Fruit fly (Drosophila melanogaster) whole organism, embryonic: ENCODE measurements around the gene CNPYb.

Experiments
- Bdp1 ChIP-seq: fragments of 200-800 bp; sonication (Bioruptor generic); optimal IDR thresholded peaks from 3 replicates; lab custom pipeline; 2016; ENCODE audit warnings: missing biosample characterization, missing genetic modification characterization
- CG10462 ChIP-seq: fragments of 200-800 bp; sonication (Bioruptor generic); optimal IDR thresholded peaks from 2 replicates; lab custom pipeline; 2016; ENCODE audit warnings: missing biosample characterization, missing genetic modification characterization
- CG10565 ChIP-seq: fragments of 200-800 bp; sonication (Bioruptor generic); optimal IDR thresholded peaks from 3 replicates; lab custom pipeline; 2016; ENCODE audit warnings: missing biosample characterization, mild to moderate bottlenecking, missing genetic modification characterization
- CG10979 ChIP-seq: fragments of 200-800 bp; sonication (Bioruptor generic); optimal IDR thresholded peaks from 2 replicates; lab custom pipeline; 2018; ENCODE audit warnings: missing biosample characterization, mild to moderate bottlenecking, missing genetic modification characterization, moderate library complexity
- CG11696 ChIP-seq: fragments of 200-800 bp; sonication (Bioruptor generic); IDR thresholded peaks from 2 replicates; pipeline ENCODE4 v1.3.6; 2022; ENCODE audit warnings: missing biosample characterization, missing genetic modification characterization
- CG12236 ChIP-seq: fragments of 200-800 bp; sonication (Bioruptor generic); optimal IDR thresholded peaks from 2 replicates; lab custom pipeline; 2016; ENCODE audit warnings: missing biosample characterization, missing genetic modification characterization
- CG12299 ChIP-seq: fragments of 200-800 bp; sonication (Bioruptor generic); optimal IDR thresholded peaks from 2 replicates; lab custom pipeline; 2018; ENCODE audit warnings: missing biosample characterization, mild to moderate bottlenecking, missing genetic modification characterization
- CG12659 ChIP-seq: fragments of 200-800 bp; sonication (Bioruptor generic); optimal IDR thresholded peaks from 3 replicates; lab custom pipeline; 2017; ENCODE audit warnings: mild to moderate bottlenecking, missing biosample characterization, missing genetic modification reagents, missing genetic modification characterization
- CG13287 ChIP-seq: fragments of 200-800 bp; sonication (Bioruptor generic); IDR thresholded peaks from 2 replicates; pipeline ENCODE4 v1.3.6; 2022; ENCODE audit warnings: missing biosample characterization, missing genetic modification characterization; ENCODE audit not compliant: partially characterized antibody
- CG13296 ChIP-seq: fragments of 200-800 bp; sonication (Bioruptor generic); optimal IDR thresholded peaks from 3 replicates; lab custom pipeline; 2018; ENCODE audit warnings: missing biosample characterization, mild to moderate bottlenecking, missing genetic modification characterization
- CG14441 ChIP-seq: fragments of 200-800 bp; sonication (Bioruptor generic); IDR thresholded peaks from 2 replicates; pipeline ENCODE4 v1.3.6; 2022; ENCODE audit warnings: missing biosample characterization, missing genetic modification characterization
- CG17385 ChIP-seq: fragments of 200-800 bp; sonication (Bioruptor generic); optimal IDR thresholded peaks from 3 replicates; lab custom pipeline; 2018; ENCODE audit warnings: missing biosample characterization, mild to moderate bottlenecking, missing genetic modification characterization
- CG1792 ChIP-seq: fragments of 200-800 bp; sonication (Bioruptor generic); optimal IDR thresholded peaks from 2 replicates; lab custom pipeline; 2016; ENCODE audit warnings: missing biosample characterization, missing genetic modification characterization
- CG18262 ChIP-seq: fragments of 200-800 bp; optimal IDR thresholded peaks from 3 replicates; lab custom pipeline; 2019; ENCODE audit warnings: missing biosample characterization, mild to moderate bottlenecking, missing genetic modification characterization, moderate library complexity
- CG4424 ChIP-seq: fragments of 200-800 bp; sonication (Bioruptor generic); optimal IDR thresholded peaks from 3 replicates; lab custom pipeline; 2016; ENCODE audit warnings: missing biosample characterization, missing genetic modification characterization
- CG6765 ChIP-seq: fragments of 200-800 bp; sonication (Bioruptor generic); optimal IDR thresholded peaks from 3 replicates; lab custom pipeline; 2017; ENCODE audit warnings: missing biosample characterization, mild to moderate bottlenecking, missing genetic modification characterization
- CG7556 ChIP-seq: fragments of 200-800 bp; sonication (Bioruptor generic); optimal IDR thresholded peaks from 2 replicates; lab custom pipeline; 2017; ENCODE audit warnings: missing biosample characterization, mild to moderate bottlenecking, missing genetic modification characterization
- CG7786 ChIP-seq: fragments of 200-800 bp; sonication (Bioruptor generic); optimal IDR thresholded peaks from 2 replicates; lab custom pipeline; 2016; ENCODE audit warnings: missing biosample characterization, missing genetic modification characterization
- CG7963 ChIP-seq: fragments of 200-800 bp; sonication (Bioruptor generic); IDR thresholded peaks from 3 replicates; pipeline ENCODE4 v1.3.6; 2022; ENCODE audit warnings: missing biosample characterization, missing genetic modification characterization; ENCODE audit not compliant: partially characterized antibody
- CG8281 ChIP-seq: fragments of 200-800 bp; sonication (Bioruptor generic); optimal IDR thresholded peaks from 2 replicates; lab custom pipeline; 2018; ENCODE audit warnings: missing biosample characterization, mild to moderate bottlenecking, missing genetic modification characterization, moderate library complexity
- CG8359 ChIP-seq: fragments of 200-800 bp; sonication (Bioruptor generic); optimal IDR thresholded peaks from 2 replicates; lab custom pipeline; 2017; ENCODE audit warnings: missing biosample characterization, mild to moderate bottlenecking, missing genetic modification characterization, borderline replicate concordance
- CG9215 ChIP-seq: fragments of 200-800 bp; sonication (Bioruptor generic); IDR thresholded peaks from 2 replicates; pipeline ENCODE4 v1.3.6; 2022; ENCODE audit warnings: missing biosample characterization, missing genetic modification characterization
- Dbx ChIP-seq: fragments of 200-800 bp; sonication (Bioruptor generic); IDR thresholded peaks from 3 replicates; pipeline ENCODE4 v1.3.6; 2022; ENCODE audit warnings: missing biosample characterization, missing genetic modification characterization
- Rx ChIP-seq: fragments of 200-800 bp; sonication (Bioruptor generic); IDR thresholded peaks from 2 replicates; pipeline ENCODE4 v1.3.6; 2022; ENCODE audit warnings: missing biosample characterization, missing genetic modification characterization
- Xbp1 ChIP-seq: fragments of 200-800 bp; sonication (Bioruptor generic); optimal IDR thresholded peaks from 3 replicates; lab custom pipeline; 2016; ENCODE audit warnings: missing biosample characterization, mild to moderate bottlenecking, missing genetic modification characterization
- ac ChIP-seq: fragments of 200-800 bp; sonication (Bioruptor generic); optimal IDR thresholded peaks from 3 replicates; lab custom pipeline; 2017; ENCODE audit warnings: missing biosample characterization, mild to moderate bottlenecking, missing genetic modification characterization
- al ChIP-seq: fragments of 200-800 bp; sonication (Bioruptor generic); IDR thresholded peaks from 2 replicates; pipeline ENCODE4 v1.3.6; 2022; ENCODE audit warnings: missing biosample characterization, missing genetic modification characterization
- ap ChIP-seq: fragments of 200-800 bp; sonication (Bioruptor generic); IDR thresholded peaks from 2 replicates; pipeline ENCODE4 v1.3.6; 2022; ENCODE audit warnings: missing biosample characterization, missing genetic modification characterization
- ato ChIP-seq: fragments of 200-800 bp; sonication (Bioruptor generic); IDR thresholded peaks from 2 replicates; pipeline ENCODE4 v1.3.6; 2022; ENCODE audit warnings: missing biosample characterization, missing genetic modification characterization; ENCODE audit not compliant: partially characterized antibody
- cad ChIP-seq: fragments of >200 bp; optimal IDR thresholded peaks from 2 replicates; lab custom pipeline; 2017; ENCODE audit warnings: missing biosample characterization, missing genetic modification characterization
- caup ChIP-seq: fragments of 200-800 bp; sonication (Bioruptor generic); optimal IDR thresholded peaks from 3 replicates; lab custom pipeline; 2017; ENCODE audit warnings: missing biosample characterization, mild to moderate bottlenecking, missing genetic modification characterization, moderate library complexity; ENCODE audit not compliant: severe bottlenecking
- dmrt99B ChIP-seq: fragments of 200-800 bp; sonication (Bioruptor generic); optimal IDR thresholded peaks from 2 replicates; lab custom pipeline; 2018; ENCODE audit warnings: missing biosample characterization, mild to moderate bottlenecking, missing genetic modification characterization, moderate library complexity
- eve ChIP-seq, 2 experiments: fragments of >200 bp; optimal IDR thresholded peaks; 2 replicates each; lab custom pipeline; 2017; ENCODE audit warnings: missing biosample characterization in 2 of 2, missing genetic modification characterization in 2 of 2
- fd64A ChIP-seq: fragments of 200-800 bp; sonication (Bioruptor generic); optimal IDR thresholded peaks from 3 replicates; lab custom pipeline; 2018; ENCODE audit warnings: missing biosample characterization, mild to moderate bottlenecking, missing genetic modification characterization
- lab ChIP-seq: fragments of 200-800 bp; sonication (Bioruptor generic); optimal IDR thresholded peaks from 3 replicates; lab custom pipeline; 2017; ENCODE audit warnings: missing biosample characterization, missing genetic modification characterization, mild to moderate bottlenecking, moderate library complexity, missing genetic modification reagents
- lilli ChIP-seq: fragments of 200-800 bp; sonication (Bioruptor generic); optimal IDR thresholded peaks from 3 replicates; lab custom pipeline; 2016; ENCODE audit warnings: missing biosample characterization, missing genetic modification characterization
- luna ChIP-seq: fragments of 200-800 bp; sonication (Bioruptor generic); optimal IDR thresholded peaks from 2 replicates; lab custom pipeline; 2016; ENCODE audit warnings: missing biosample characterization, missing genetic modification characterization
- odd ChIP-seq: fragments of 200-800 bp; sonication (Bioruptor generic); optimal IDR thresholded peaks from 2 replicates; lab custom pipeline; 2017; ENCODE audit warnings: missing biosample characterization, mild to moderate bottlenecking, missing genetic modification characterization
- psq ChIP-seq: fragments of 200-800 bp; sonication (Bioruptor generic); optimal IDR thresholded peaks from 2 replicates; lab custom pipeline; 2017; ENCODE audit warnings: missing biosample characterization, missing genetic modification characterization
- sisA ChIP-seq: fragments of 200-800 bp; sonication (Bioruptor generic); IDR thresholded peaks from 2 replicates; pipeline ENCODE4 v1.3.6; 2022; ENCODE audit warnings: missing biosample characterization, missing genetic modification characterization
- tll ChIP-seq, 2 experiments: fragments of 200-800 bp in 1 of 2; fragments of >200 bp in 1 of 2; sonication (Bioruptor generic) in 1 of 2; optimal IDR thresholded peaks; 2 replicates each; lab custom pipeline; 2017 to 2019; ENCODE audit warnings: missing biosample characterization in 2 of 2, missing genetic modification characterization in 2 of 2, mild to moderate bottlenecking in 1 of 2, moderate library complexity in 1 of 2
- twi ChIP-seq: fragments of 200-800 bp; optimal IDR thresholded peaks from 2 replicates; lab custom pipeline; 2019; ENCODE audit warnings: missing biosample characterization, mild to moderate bottlenecking, missing genetic modification characterization, moderate library complexity
- vvl ChIP-seq: fragments of 200-800 bp; sonication (Bioruptor generic); IDR thresholded peaks from 2 replicates; pipeline ENCODE4 v1.3.6; 2022; ENCODE audit warnings: missing biosample characterization, missing genetic modification characterization
- zen ChIP-seq: fragments of 200-800 bp; sonication (Bioruptor generic); optimal IDR thresholded peaks from 3 replicates; lab custom pipeline; 2018; ENCODE audit warnings: missing biosample characterization, mild to moderate bottlenecking, missing genetic modification characterization, moderate library complexity

The CNPYb gene

dm6 chr3L:19085688-19086363 lies 10.2 kb downstream of the CNPYb start (continued):
- TF ChIP-seq CG12299 (tag; lab: Kevin White, UChicago) (no peak), eve (GFP tag; optimal IDR thresholded peaks at IDR 0.05; lab: Kevin White, UChicago) (peak in 1 of 2 experiments; percentile 89), caup (peak; percentile 13), ato (0 out of 2 replicates have a peak, but pooled peaks have one; percentile 27), ap (GFP tag; lab: Robert Waterston, UW) (no peak), CG9215 (no peak), CG8359 (no peak), zen (no peak), vvl (GFP tag; lab: Robert Waterston, UW) (no peak), CG17385 (peak; percentile 92), CG1792 (GFP tag; lab: Kevin White, UChicago) (no peak), psq (peak; percentile 51), dmrt99B (tag; lab: Kevin White, UChicago) (no peak), CG12236 (GFP tag; lab: Kevin White, UChicago) (no peak)

DNA sequence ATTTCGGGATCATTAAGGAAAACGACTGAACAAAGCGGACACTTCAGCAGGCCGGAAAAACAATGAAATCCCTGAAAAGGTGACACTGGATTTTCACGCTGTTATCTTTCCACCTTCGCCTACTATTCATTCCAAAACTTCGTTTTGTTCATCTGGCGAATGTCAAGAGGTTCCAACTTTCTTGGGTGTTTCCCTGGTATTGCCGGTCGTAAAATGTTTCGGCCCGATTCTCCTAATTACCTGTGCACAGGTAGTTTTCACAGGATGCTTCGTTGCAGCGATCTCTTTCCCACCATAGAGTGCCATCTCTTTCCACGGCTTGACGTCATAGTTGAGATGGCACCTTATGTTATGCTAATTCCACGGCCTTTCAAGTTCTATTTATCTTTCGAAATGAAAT lies 12.9 kb downstream of the CNPYb start:
- no peak for TF ChIP-seq CG10979 (tag; lab: Kevin White, UChicago)
- TF ChIP-seq odd (GFP tag; lab: Kevin White, UChicago): no peak
- TF ChIP-seq CG6765: no peak
- TF ChIP-seq lilli (GFP tag; lab: Kevin White, UChicago): no peak
- TF ChIP-seq CG12659 (GFP tag; lab: Kevin White, UChicago): no peak
- no peak for TF ChIP-seq CG7963
- TF ChIP-seq CG7556 (GFP tag; lab: Kevin White, UChicago): no peak
- TF ChIP-seq CG10462: no peak
- no peak for TF ChIP-seq luna (GFP tag; lab: Kevin White, UChicago)
- TF ChIP-seq psq: no peak
- no peak for TF ChIP-seq Dbx (GFP tag; lab: Robert Waterston, UW)
- TF ChIP-seq zen: peak; percentile 93
- no peak for TF ChIP-seq fd64A (GFP tag; lab: Kevin White, UChicago)
- TF ChIP-seq CG13296 (GFP tag; lab: Kevin White, UChicago): no peak
- peak; percentile 97 for TF ChIP-seq cad (GFP tag; lab: Kevin White, UChicago)
- no peak for TF ChIP-seq CG4424 (GFP tag; lab: Kevin White, UChicago)
- no peak for TF ChIP-seq Xbp1
- TF ChIP-seq sisA (GFP tag; lab: Robert Waterston, UW): no peak
- TF ChIP-seq twi: peak; percentile 47
- no peak for TF ChIP-seq CG13287 (GFP tag; lab: Robert Waterston, UW)
- TF ChIP-seq ac (GFP tag; lab: Kevin White, UChicago): no peak
- no peak for TF ChIP-seq CG7786 (GFP tag; lab: Kevin White, UChicago)
- TF ChIP-seq CG11696: no peak
- TF ChIP-seq CG18262 (tag; lab: Kevin White, UChicago): no peak
- no peak for TF ChIP-seq CG10565 (GFP tag; lab: Kevin White, UChicago)
- peak in 1 of 2 experiments; percentile 95 for TF ChIP-seq tll (GFP tag; optimal IDR thresholded peaks at IDR 0.05; lab: Kevin White, UChicago)
- TF ChIP-seq CG8281: no peak
- no peak for TF ChIP-seq CG14441 (GFP tag; lab: Robert Waterston, UW)
- no peak for TF ChIP-seq al (GFP tag; lab: Robert Waterston, UW)
- no peak for TF ChIP-seq CG12236 (GFP tag; lab: Kevin White, UChicago)
- no peak for TF ChIP-seq Bdp1 (GFP tag; lab: Kevin White, UChicago)
- no peak for TF ChIP-seq lab (GFP tag; lab: Kevin White, UChicago)
- no peak for TF ChIP-seq Rx
- TF ChIP-seq, all 482 proteins: peak for 4
